Worm (Caenorhabditis elegans) whole organism, L3 larva: Measurements from ENCODE around the gene Y42H9B.3.

Source experiments
- ZK546.5 ChIP-seq: sonication (generic microtip); optimal IDR thresholded peaks from 2 replicates; lab custom pipeline; 2017; ENCODE audit warnings: missing biosample characterization, missing genetic modification characterization
- aly-2 ChIP-seq: fragments of 150-350 bp; optimal IDR thresholded peaks from 2 replicates; lab custom pipeline; 2014; ENCODE audit warnings: missing biosample characterization, missing genetic modification characterization
- ceh-82 ChIP-seq: fragments of 150-350 bp; optimal IDR thresholded peaks from 2 replicates; lab custom pipeline; 2014; ENCODE audit warnings: missing biosample characterization, missing genetic modification characterization
- egl-27 ChIP-seq: sonication (generic microtip); optimal IDR thresholded peaks from 4 replicates; lab custom pipeline; 2017; ENCODE audit warnings: missing biosample characterization, missing genetic modification reagents, missing genetic modification characterization
- jun-1 ChIP-seq: fragments of 150-350 bp; optimal IDR thresholded peaks from 2 replicates; lab custom pipeline; 2014; ENCODE audit warnings: missing biosample characterization, missing genetic modification reagents, missing genetic modification characterization
- lin-15B ChIP-seq: fragments of 150-350 bp; optimal IDR thresholded peaks from 2 replicates; lab custom pipeline; 2014; ENCODE audit warnings: missing biosample characterization, missing genetic modification characterization
- mdl-1 ChIP-seq: fragments of 150-350 bp; optimal IDR thresholded peaks from 2 replicates; lab custom pipeline; 2014; ENCODE audit warnings: missing biosample characterization, missing genetic modification characterization
- nhr-23 ChIP-seq: fragments of 150-350 bp; optimal IDR thresholded peaks from 2 replicates; lab custom pipeline; 2014; ENCODE audit warnings: missing biosample characterization, missing genetic modification reagents, missing genetic modification characterization
- nhr-28 ChIP-seq: fragments of 150-350 bp; optimal IDR thresholded peaks from 2 replicates; lab custom pipeline; 2014; ENCODE audit warnings: missing biosample characterization, missing genetic modification characterization
- nhr-76 ChIP-seq: fragments of 150-350 bp; sonication (generic microtip); optimal IDR thresholded peaks from 5 replicates; lab custom pipeline; 2014; ENCODE audit warnings: missing biosample characterization, missing genetic modification characterization
- nhr-77 ChIP-seq: fragments of 150-350 bp; optimal IDR thresholded peaks from 2 replicates; lab custom pipeline; 2014; ENCODE audit warnings: missing biosample characterization, missing genetic modification characterization
- unc-62 ChIP-seq: fragments of 150-350 bp; sonication (generic microtip); optimal IDR thresholded peaks from 4 replicates; lab custom pipeline; 2014; ENCODE audit warnings: missing biosample characterization, missing genetic modification reagents, missing genetic modification characterization
- ztf-11 ChIP-seq: fragments of 150-350 bp; optimal IDR thresholded peaks from 2 replicates; lab custom pipeline; 2014; ENCODE audit warnings: missing biosample characterization, missing genetic modification characterization

ce11 chrIV:8004019-8004418 is 8.2 kb downstream of the Y42H9B.3 start, which contains the start of gene rig-4:
- TF ChIP-seq nhr-77 (tag; lab: Kevin White, UChicago) (no peak), nhr-28 (tag; lab: Kevin White, UChicago) (no peak), ZK546.5 (tag; lab: Kevin White, UChicago) (no peak), egl-27 (tag; lab: Kevin White, UChicago) (no peak), aly-2 (tag; lab: Kevin White, UChicago) (no peak), mdl-1 (tag; lab: Kevin White, UChicago) (no peak), nhr-23 (tag; lab: Kevin White, UChicago) (no peak), unc-62 (GFP tag; lab: Kevin White, UChicago) (no peak), ceh-82 (tag; lab: Kevin White, UChicago) (no peak), ztf-11 (tag; lab: Kevin White, UChicago) (no peak), jun-1 (tag; lab: Kevin White, UChicago) (no peak), lin-15B (no peak), nhr-76 (tag; lab: Kevin White, UChicago) (no peak)
